Fruit fly (Drosophila melanogaster) whole organism, wandering third instar larva: ENCODE results near the gene Fancl.

Source experiments
- CG32264 ChIP-seq: fragments of 200-800 bp; sonication (Bioruptor generic); optimal IDR thresholded peaks from 2 replicates; lab custom pipeline; 2016; ENCODE audit warnings: missing biosample characterization, missing genetic modification characterization
- CG9705 ChIP-seq: fragments of 200-800 bp; sonication (Bioruptor generic); optimal IDR thresholded peaks from 2 replicates; lab custom pipeline; 2018; ENCODE audit warnings: missing biosample characterization, mild to moderate bottlenecking, missing genetic modification characterization
- CrebA ChIP-seq: fragments of 200-800 bp; sonication (Bioruptor generic); optimal IDR thresholded peaks from 2 replicates; lab custom pipeline; 2016; ENCODE audit warnings: missing biosample characterization, mild to moderate bottlenecking, missing genetic modification characterization, borderline replicate concordance
- Dif ChIP-seq: fragments of 200-275, 200-300 bp; sonication (Bioruptor generic); optimal IDR thresholded peaks from 2 replicates; lab custom pipeline; 2018; ENCODE audit warnings: missing biosample characterization, missing genetic modification characterization; ENCODE audit not compliant: partially characterized antibody
- HLH106 ChIP-seq: fragments of 200-800 bp; optimal IDR thresholded peaks from 3 replicates; lab custom pipeline; 2019; ENCODE audit warnings: missing biosample characterization, mild to moderate bottlenecking, missing genetic modification characterization, moderate library complexity
- Hnf4 ChIP-seq: fragments of 200-800 bp; sonication (Bioruptor generic); optimal IDR thresholded peaks from 2 replicates; lab custom pipeline; 2016; ENCODE audit warnings: missing biosample characterization, mild to moderate bottlenecking, missing genetic modification characterization
- Hr78 ChIP-seq: fragments of >200 bp; optimal IDR thresholded peaks from 2 replicates; lab custom pipeline; 2017; ENCODE audit warnings: missing biosample characterization, missing genetic modification characterization
- Hr83 ChIP-seq: fragments of 200-300 bp; sonication (Bioruptor generic); optimal IDR thresholded peaks from 2 replicates; lab custom pipeline; 2016; ENCODE audit warnings: missing biosample characterization, mild to moderate bottlenecking, missing genetic modification characterization, moderate library complexity; ENCODE audit not compliant: poor library complexity, severe bottlenecking
- Jra ChIP-seq: sonication (Bioruptor generic); optimal IDR thresholded peaks from 2 replicates; lab custom pipeline; 2016; ENCODE audit warnings: missing biosample characterization, missing genetic modification characterization
- Mio ChIP-seq: sonication (Bioruptor generic); optimal IDR thresholded peaks from 2 replicates; lab custom pipeline; 2016; ENCODE audit warnings: missing biosample characterization, missing genetic modification characterization
- Myc ChIP-seq: fragments of >200 bp; optimal IDR thresholded peaks from 2 replicates; lab custom pipeline; 2017
- N ChIP-seq: fragments of >200 bp; optimal IDR thresholded peaks from 2 replicates; lab custom pipeline; 2018; ENCODE audit warnings: missing biosample characterization, missing external identifiers, missing genetic modification characterization
- OdsH ChIP-seq: fragments of 200-800 bp; sonication (Bioruptor generic); optimal IDR thresholded peaks from 2 replicates; lab custom pipeline; 2016; ENCODE audit warnings: missing biosample characterization, mild to moderate bottlenecking, missing genetic modification characterization
- Rel ChIP-seq, 2 experiments: fragments of 200-800 bp; sonication (Bioruptor generic) in 1 of 2; optimal IDR thresholded peaks; 2 replicates in 1 of 2; 3 replicates in 1 of 2; lab custom pipeline; 2016 to 2019; ENCODE audit warnings: mild to moderate bottlenecking in 2 of 2, missing biosample characterization in 2 of 2, missing genetic modification characterization in 2 of 2, moderate library complexity in 1 of 2
- Sp1 ChIP-seq: fragments of 200-800 bp; sonication (Bioruptor generic); optimal IDR thresholded peaks from 3 replicates; lab custom pipeline; 2019; ENCODE audit warnings: missing biosample characterization, mild to moderate bottlenecking, missing genetic modification characterization, moderate library complexity
- Vsx2 ChIP-seq: fragments of 200-300, 225-300 bp; sonication (Bioruptor generic); optimal IDR thresholded peaks from 2 replicates; lab custom pipeline; 2018; ENCODE audit warnings: missing biosample characterization, missing genetic modification characterization; ENCODE audit not compliant: partially characterized antibody
- br ChIP-seq: fragments of 200-800 bp; sonication (Bioruptor generic); optimal IDR thresholded peaks from 2 replicates; lab custom pipeline; 2016; ENCODE audit warnings: missing biosample characterization, missing genetic modification characterization
- brk ChIP-seq: fragments of 200-800 bp; sonication (Bioruptor generic); optimal IDR thresholded peaks from 2 replicates; lab custom pipeline; 2016; ENCODE audit warnings: missing biosample characterization, mild to moderate bottlenecking, missing genetic modification characterization
- dl ChIP-seq, 2 experiments: fragments of 175-275, 200-275 bp in 1 of 2; fragments of 200-275 bp in 1 of 2; sonication (Bioruptor generic); optimal IDR thresholded peaks; lab custom pipeline; 2018; ENCODE audit warnings: mild to moderate bottlenecking in 2 of 2, missing biosample characterization in 2 of 2, missing genetic modification characterization in 2 of 2, moderate library complexity in 2 of 2; ENCODE audit not compliant: partially characterized antibody in 2 of 2, insufficient read depth in 1 of 2
- dmrt93B ChIP-seq: fragments of 200-800 bp; sonication (Bioruptor generic); optimal IDR thresholded peaks from 2 replicates; lab custom pipeline; 2018; ENCODE audit warnings: missing biosample characterization, mild to moderate bottlenecking, missing genetic modification characterization
- dsf ChIP-seq: sonication (Bioruptor generic); optimal IDR thresholded peaks from 2 replicates; lab custom pipeline; 2016; ENCODE audit warnings: missing biosample characterization, missing genetic modification characterization, borderline replicate concordance
- ey ChIP-seq: fragments of 200-800 bp; sonication (Bioruptor generic); optimal IDR thresholded peaks from 2 replicates; lab custom pipeline; 2016; ENCODE audit warnings: missing biosample characterization, missing genetic modification characterization
- foxo ChIP-seq, 2 experiments: fragments of 200-800 bp; sonication (Bioruptor generic); optimal IDR thresholded peaks; 2 replicates in 1 of 2; 3 replicates in 1 of 2; lab custom pipeline; 2016 to 2017; ENCODE audit warnings: missing biosample characterization in 2 of 2, missing genetic modification characterization in 2 of 2
- fru ChIP-seq: fragments of 200-800 bp; sonication (Bioruptor generic); optimal IDR thresholded peaks from 3 replicates; lab custom pipeline; 2016; ENCODE audit warnings: missing biosample characterization, mild to moderate bottlenecking, missing genetic modification characterization
- h ChIP-seq: fragments of 200-800 bp; sonication (Bioruptor generic); optimal IDR thresholded peaks from 3 replicates; lab custom pipeline; 2016; ENCODE audit warnings: missing biosample characterization, mild to moderate bottlenecking, missing genetic modification characterization
- jim ChIP-seq: fragments of 175-275, 200-325 bp; sonication (Bioruptor generic); optimal IDR thresholded peaks from 2 replicates; lab custom pipeline; 2016; ENCODE audit warnings: missing biosample characterization, mild to moderate bottlenecking, missing genetic modification characterization
- lola ChIP-seq: fragments of >200 bp; optimal IDR thresholded peaks from 2 replicates; lab custom pipeline; 2017; ENCODE audit warnings: missing biosample characterization, missing genetic modification characterization
- psq ChIP-seq: fragments of 200-800 bp; sonication (Bioruptor generic); optimal IDR thresholded peaks from 3 replicates; lab custom pipeline; 2017; ENCODE audit warnings: missing biosample characterization, mild to moderate bottlenecking, missing genetic modification characterization, moderate library complexity
- rgr ChIP-seq: fragments of 200-800 bp; sonication (Bioruptor generic); optimal IDR thresholded peaks from 3 replicates; lab custom pipeline; 2016; ENCODE audit warnings: missing biosample characterization, mild to moderate bottlenecking, missing genetic modification characterization
- sage ChIP-seq: fragments of 200-800 bp; sonication (Bioruptor generic); optimal IDR thresholded peaks from 2 replicates; lab custom pipeline; 2016; ENCODE audit warnings: missing biosample characterization, mild to moderate bottlenecking, missing genetic modification characterization
- sv ChIP-seq: fragments of 200-800 bp; sonication (Bioruptor generic); optimal IDR thresholded peaks from 3 replicates; lab custom pipeline; 2016; ENCODE audit warnings: missing biosample characterization, missing genetic modification characterization
- tai ChIP-seq: sonication (Bioruptor generic); optimal IDR thresholded peaks from 2 replicates; lab custom pipeline; 2016; ENCODE audit warnings: missing biosample characterization, missing genetic modification characterization
- woc ChIP-seq: sonication (Bioruptor generic); optimal IDR thresholded peaks from 2 replicates; lab custom pipeline; 2016; ENCODE audit warnings: missing biosample characterization, mild to moderate bottlenecking, missing genetic modification characterization

The Fancl gene

dm6 chr3R:10048775-10048841 is 4.1 kb downstream of the Fancl start, which contains the start of gene CG12811:
TSS of gene CG12811 (minus strand) at chr3R:10048797.
- no peak for TF ChIP-seq woc (GFP tag; lab: Kevin White, UChicago)
- TF ChIP-seq Hr78 (GFP tag; lab: Kevin White, UChicago), result no peak
- no peak for TF ChIP-seq CG32264
- no peak for TF ChIP-seq foxo (GFP tag; optimal IDR thresholded peaks at IDR 0.05; lab: Kevin White, UChicago)
- TF ChIP-seq CrebA (GFP tag; lab: Kevin White, UChicago), result no peak

DNA sequence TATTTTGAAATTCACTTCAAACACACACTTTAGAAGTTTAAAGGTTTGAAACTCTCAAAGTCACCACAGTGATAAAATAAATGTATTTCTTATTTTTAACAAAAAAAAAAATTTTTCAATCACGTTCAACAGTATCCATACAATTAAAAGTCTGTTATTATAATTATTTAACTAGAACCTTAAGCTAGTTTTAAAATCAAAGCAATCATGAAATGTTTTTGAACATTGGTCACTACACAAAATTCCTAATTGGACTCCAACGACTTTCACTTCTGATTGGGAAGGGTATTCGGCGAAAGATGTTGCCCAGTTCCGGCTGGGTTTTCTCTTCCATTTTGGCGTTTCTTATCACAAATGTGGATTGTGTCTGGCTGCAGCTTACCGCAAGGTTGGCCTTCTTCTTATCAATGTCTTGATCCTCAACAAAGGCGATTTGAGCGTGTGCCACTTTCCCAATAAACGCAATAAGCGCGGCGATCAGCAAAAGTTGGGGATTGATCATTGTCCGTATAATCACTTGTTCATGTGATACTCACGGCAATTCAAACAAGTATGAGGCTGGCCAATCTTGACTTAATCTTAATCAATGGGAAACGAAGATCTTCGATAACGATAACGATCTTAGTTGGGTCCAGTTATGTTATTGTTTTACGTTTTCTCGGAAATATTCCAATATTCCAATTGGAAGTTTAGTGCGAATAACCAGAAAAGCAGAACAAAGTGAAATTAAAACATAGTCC is 4.5 kb downstream of the Fancl start:
- TF ChIP-seq Hr78 (GFP tag; lab: Kevin White, UChicago) (no peak), sv (GFP tag; lab: Kevin White, UChicago) (peak; percentile 6), N (no peak), Hnf4 (GFP tag; lab: Kevin White, UChicago) (peak; percentile 42), dsf (no peak), foxo (GFP tag; optimal IDR thresholded peaks at IDR 0.05; lab: Kevin White, UChicago) (peak in 1 of 2 experiments; percentile 73), OdsH (peak; percentile 74), rgr (GFP tag; lab: Kevin White, UChicago) (peak; percentile 68), woc (GFP tag; lab: Kevin White, UChicago) (peak; percentile 69), br (GFP tag; lab: Kevin White, UChicago) (peak; percentile 76), ey (GFP tag; lab: Kevin White, UChicago) (peak; percentile 63), fru (GFP tag; lab: Kevin White, UChicago) (peak; percentile 69), psq (peak; percentile 55), dl (GFP tag; optimal IDR thresholded peaks at IDR 0.05; lab: Kevin White, UChicago; ENCODE audit: insufficient read depth in 1 of 2, partially characterized antibody in 2 of 2) (no peak), h (peak; percentile 75), Sp1 (GFP tag; lab: Kevin White, UChicago) (peak; percentile 76), HLH106 (tag; lab: Kevin White, UChicago) (peak; percentile 69), CG9705 (peak; percentile 43), Myc (lab: Kevin White, UChicago) (no peak)
- TF ChIP-seq, all 38 proteins: peak for 14

- TF ChIP-seq Mio (no peak), Rel (GFP tag; optimal IDR thresholded peaks at IDR 0.05; lab: Kevin White, UChicago) (no peak), Rel (tag; optimal IDR thresholded peaks at IDR 0.05; lab: Kevin White, UChicago) (peak; percentile 5), Hnf4 (GFP tag; lab: Kevin White, UChicago) (peak; percentile 50), N (no peak), CG32264 (no peak), Vsx2 (peak; percentile 91), h (no peak), Sp1 (GFP tag; lab: Kevin White, UChicago) (no peak), br (GFP tag; lab: Kevin White, UChicago) (no peak)
These were observed 7.3 kb downstream of the Fancl start, which contains the start of the genes CG11722 and mtTFB2 for dm6 chr3R:10045343-10045742. TSS of gene CG11722 (minus strand) at chr3R:10045542. TSS of gene mtTFB2 (plus strand) at chr3R:10045574.

DNA sequence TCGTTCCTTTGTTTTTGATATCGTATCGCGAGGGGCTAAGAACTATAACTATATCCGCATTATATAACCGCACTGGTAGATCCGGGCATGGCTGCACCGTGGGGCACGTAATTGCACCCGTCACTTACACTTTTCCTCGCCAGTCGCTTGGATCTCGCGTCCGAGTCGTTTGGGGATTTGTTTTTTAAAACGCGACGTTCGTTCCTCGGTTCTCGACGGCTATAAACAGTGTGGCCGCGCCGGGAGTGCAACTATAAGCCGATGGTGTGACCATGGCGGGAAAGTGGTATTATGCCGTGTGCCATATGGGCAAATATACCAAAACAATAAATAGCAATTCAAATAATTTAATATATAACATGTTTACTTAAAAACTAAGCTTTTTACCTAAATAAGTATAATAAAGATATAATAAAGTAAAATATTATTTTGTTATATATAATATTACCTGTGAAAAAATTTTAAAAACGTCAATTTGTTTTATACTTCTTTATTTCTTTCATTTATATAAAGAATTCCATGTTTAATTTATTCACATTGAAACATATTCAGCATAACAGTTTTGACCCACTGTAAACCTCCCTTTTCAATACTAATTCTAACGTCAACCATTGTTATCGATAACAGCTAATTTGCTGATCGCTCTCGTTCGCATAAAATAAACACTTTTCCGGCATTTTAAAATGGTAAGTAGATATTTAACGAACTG is 9.9 kb downstream of the Fancl start, which contains the start of the genes Mical and CG3909:
TSS of gene Mical (minus strand) at position 232 of the 709 bp plus-strand sequence.
TSS of gene CG3909 (plus strand) at position 607 of the 709 bp plus-strand sequence.
- no peak for TF ChIP-seq tai (GFP tag; lab: Kevin White, UChicago)
- TF ChIP-seq CG9705, result peak; percentile 49
- peak; percentile 15 for TF ChIP-seq br (GFP tag; lab: Kevin White, UChicago)
- TF ChIP-seq Sp1 (GFP tag; lab: Kevin White, UChicago), result peak; percentile 86
- no peak for TF ChIP-seq brk (GFP tag; lab: Kevin White, UChicago)
- TF ChIP-seq Hnf4 (GFP tag; lab: Kevin White, UChicago), result peak; percentile 82
- no peak for TF ChIP-seq dmrt93B (GFP tag; lab: Kevin White, UChicago)
- TF ChIP-seq psq, result peak; percentile 74
- TF ChIP-seq Jra, result peak; percentile 16
- no peak for TF ChIP-seq Rel (GFP tag; optimal IDR thresholded peaks at IDR 0.05; lab: Kevin White, UChicago)
- peak; percentile 77 for TF ChIP-seq Rel (tag; optimal IDR thresholded peaks at IDR 0.05; lab: Kevin White, UChicago)
- peak; percentile 51 for TF ChIP-seq Hr83 (GFP tag; lab: Kevin White, UChicago)
- peak; percentile 71 for TF ChIP-seq h
- TF ChIP-seq CG32264, result no peak
- TF ChIP-seq jim (GFP tag; lab: Kevin White, UChicago), result peak; percentile 25
- peak; percentile 59 for TF ChIP-seq Dif (GFP tag; lab: Kevin White, UChicago)
- TF ChIP-seq woc (GFP tag; lab: Kevin White, UChicago), result peak; percentile 60
- TF ChIP-seq foxo (GFP tag; optimal IDR thresholded peaks at IDR 0.05; lab: Kevin White, UChicago), result peak in 1 of 2 experiments; percentile 87
- peak; percentile 52 for TF ChIP-seq ey (GFP tag; lab: Kevin White, UChicago)
- peak; percentile 15 for TF ChIP-seq sage
- peak; percentile 89 for TF ChIP-seq HLH106 (tag; lab: Kevin White, UChicago)
- TF ChIP-seq dl (GFP tag; optimal IDR thresholded peaks at IDR 0.05; lab: Kevin White, UChicago; ENCODE audit: insufficient read depth in 1 of 2, partially characterized antibody in 2 of 2), result no peak
- TF ChIP-seq sv (GFP tag; lab: Kevin White, UChicago), result peak; percentile 36
- TF ChIP-seq dsf, result peak; percentile 65
- peak; percentile 67 for TF ChIP-seq fru (GFP tag; lab: Kevin White, UChicago)
- TF ChIP-seq OdsH, result peak; percentile 68
- TF ChIP-seq lola (GFP tag; lab: Kevin White, UChicago), result no peak
- TF ChIP-seq rgr (GFP tag; lab: Kevin White, UChicago), result peak; percentile 69
- peak; percentile 94 for TF ChIP-seq Vsx2
